Worm (Caenorhabditis elegans) whole organism, late embryonic: ENCODE results near the gene imp-3.

ENCODE experiments used
- K09A11.1 ChIP-seq: sonication (generic microtip); optimal IDR thresholded peaks from 2 replicates; lab custom pipeline; 2017; ENCODE audit warnings: antibody characterized with exemption, mild to moderate bottlenecking, missing genetic modification characterization, missing compliant biosample characterization; ENCODE audit not compliant: insufficient read depth
- T23F11.4 ChIP-seq: fragments of 200-800 bp; sonication (Bioruptor generic); optimal IDR thresholded peaks from 2 replicates; lab custom pipeline; 2018; ENCODE audit warnings: mild to moderate bottlenecking, missing genetic modification characterization, missing compliant biosample characterization
- Y22D7AL.16 ChIP-seq: sonication (generic microtip); optimal IDR thresholded peaks from 2 replicates; lab custom pipeline; 2016; ENCODE audit warnings: missing genetic modification characterization, missing compliant biosample characterization
- ama-1 ChIP-seq: fragments of 150-350 bp; optimal IDR thresholded peaks from 2 replicates; lab custom pipeline; 2014
- ceh-19 ChIP-seq: fragments of 200-800 bp; sonication (Bioruptor generic); optimal IDR thresholded peaks from 2 replicates; lab custom pipeline; 2018; ENCODE audit warnings: mild to moderate bottlenecking, missing genetic modification characterization, missing compliant biosample characterization
- ceh-2 ChIP-seq: sonication (generic microtip); optimal IDR thresholded peaks from 2 replicates; lab custom pipeline; 2016; ENCODE audit warnings: missing genotype, missing genetic modification characterization, missing compliant biosample characterization
- ceh-22 ChIP-seq: sonication (generic microtip); optimal IDR thresholded peaks from 2 replicates; lab custom pipeline; 2017; ENCODE audit warnings: missing biosample characterization, missing genetic modification characterization
- ceh-24 ChIP-seq: sonication (generic microtip); optimal IDR thresholded peaks from 2 replicates; lab custom pipeline; 2016; ENCODE audit warnings: mild to moderate bottlenecking, missing genetic modification characterization, missing compliant biosample characterization
- ceh-30 ChIP-seq: fragments of 150-350 bp; optimal IDR thresholded peaks from 2 replicates; lab custom pipeline; 2014; ENCODE audit warnings: missing biosample characterization, missing genetic modification characterization
- ceh-34 ChIP-seq: sonication (generic microtip); optimal IDR thresholded peaks from 2 replicates; lab custom pipeline; 2016; ENCODE audit warnings: mild to moderate bottlenecking, missing genetic modification characterization, missing compliant biosample characterization
- ceh-48 ChIP-seq: sonication (generic microtip); optimal IDR thresholded peaks from 2 replicates; lab custom pipeline; 2016; ENCODE audit warnings: missing genetic modification characterization, inconsistent platforms, missing compliant biosample characterization
- ceh-6 ChIP-seq: fragments of 200-800 bp; sonication (Bioruptor generic); optimal IDR thresholded peaks from 2 replicates; lab custom pipeline; 2018; ENCODE audit warnings: mild to moderate bottlenecking, missing genetic modification characterization, missing compliant biosample characterization
- ceh-9 ChIP-seq: sonication (generic microtip); optimal IDR thresholded peaks from 2 replicates; lab custom pipeline; 2016; ENCODE audit warnings: mild to moderate bottlenecking, missing genetic modification characterization, inconsistent platforms, missing compliant biosample characterization
- dmd-4 ChIP-seq: sonication (generic microtip); optimal IDR thresholded peaks from 2 replicates; lab custom pipeline; 2016; ENCODE audit warnings: borderline replicate concordance, missing genetic modification characterization, missing compliant biosample characterization
- dve-1 ChIP-seq: sonication (generic microtip); optimal IDR thresholded peaks from 2 replicates; lab custom pipeline; 2017; ENCODE audit warnings: antibody characterized with exemption, mild to moderate bottlenecking, missing genetic modification characterization, missing compliant biosample characterization
- elt-4 ChIP-seq: sonication (generic microtip); optimal IDR thresholded peaks from 2 replicates; lab custom pipeline; 2016; ENCODE audit warnings: missing genetic modification characterization, missing compliant biosample characterization
- ets-4 ChIP-seq: sonication (generic microtip); optimal IDR thresholded peaks from 2 replicates; lab custom pipeline; 2016; ENCODE audit warnings: missing genetic modification characterization, missing compliant biosample characterization
- fax-1 ChIP-seq: sonication (generic microtip); optimal IDR thresholded peaks from 2 replicates; lab custom pipeline; 2016; ENCODE audit warnings: missing genotype, missing genetic modification characterization, missing compliant biosample characterization
- fkh-10 ChIP-seq: fragments of 150-350 bp; optimal IDR thresholded peaks from 2 replicates; lab custom pipeline; 2014; ENCODE audit warnings: missing biosample characterization, missing genetic modification reagents, missing genetic modification characterization
- hlh-30 ChIP-seq: sonication (generic microtip); optimal IDR thresholded peaks from 2 replicates; lab custom pipeline; 2017; ENCODE audit warnings: antibody characterized with exemption, missing genetic modification characterization, missing compliant biosample characterization; ENCODE audit not compliant: insufficient read depth
- hlh-6 ChIP-seq: sonication (generic microtip); optimal IDR thresholded peaks from 2 replicates; lab custom pipeline; 2016; ENCODE audit warnings: missing genotype, missing genetic modification characterization, missing compliant biosample characterization
- lin-11 ChIP-seq: fragments of 200-800 bp; sonication (Bioruptor generic); optimal IDR thresholded peaks from 2 replicates; lab custom pipeline; 2018; ENCODE audit warnings: mild to moderate bottlenecking, missing genetic modification characterization, missing compliant biosample characterization
- nfya-1 ChIP-seq: sonication (generic microtip); optimal IDR thresholded peaks from 2 replicates; lab custom pipeline; 2017; ENCODE audit warnings: missing genetic modification characterization, mild to moderate bottlenecking, missing compliant biosample characterization, antibody characterized with exemption, moderate library complexity
- nhr-11 ChIP-seq: fragments of 150-350 bp; optimal IDR thresholded peaks from 2 replicates; lab custom pipeline; 2014; ENCODE audit warnings: missing biosample characterization, missing genetic modification characterization
- ref-2 ChIP-seq: sonication (generic microtip); optimal IDR thresholded peaks from 2 replicates; lab custom pipeline; 2016; ENCODE audit warnings: missing genetic modification characterization, missing compliant biosample characterization
- rnt-1 ChIP-seq: sonication (generic microtip); optimal IDR thresholded peaks from 2 replicates; lab custom pipeline; 2016; ENCODE audit warnings: missing genetic modification characterization, missing compliant biosample characterization
- sox-4 ChIP-seq: sonication (generic microtip); optimal IDR thresholded peaks from 2 replicates; lab custom pipeline; 2017; ENCODE audit warnings: mild to moderate bottlenecking, missing genetic modification characterization, inconsistent platforms, missing compliant biosample characterization
- tbx-7 ChIP-seq: sonication (generic microtip); optimal IDR thresholded peaks from 2 replicates; lab custom pipeline; 2016; ENCODE audit warnings: missing genotype, missing genetic modification characterization, missing compliant biosample characterization
- unc-42 ChIP-seq: sonication (generic microtip); optimal IDR thresholded peaks from 2 replicates; lab custom pipeline; 2016; ENCODE audit warnings: missing genotype, missing genetic modification characterization, missing compliant biosample characterization
- unc-55 ChIP-seq: sonication (generic microtip); optimal IDR thresholded peaks from 2 replicates; lab custom pipeline; 2017; ENCODE audit warnings: missing biosample characterization, missing genetic modification reagents, missing genetic modification characterization
- unc-86 ChIP-seq: sonication (generic microtip); optimal IDR thresholded peaks from 2 replicates; lab custom pipeline; 2016; ENCODE audit warnings: missing genetic modification characterization, missing compliant biosample characterization
- zip-5 ChIP-seq: sonication (generic microtip); optimal IDR thresholded peaks from 2 replicates; lab custom pipeline; 2016; ENCODE audit warnings: missing genetic modification characterization, missing compliant biosample characterization

Gene imp-3

DNA sequence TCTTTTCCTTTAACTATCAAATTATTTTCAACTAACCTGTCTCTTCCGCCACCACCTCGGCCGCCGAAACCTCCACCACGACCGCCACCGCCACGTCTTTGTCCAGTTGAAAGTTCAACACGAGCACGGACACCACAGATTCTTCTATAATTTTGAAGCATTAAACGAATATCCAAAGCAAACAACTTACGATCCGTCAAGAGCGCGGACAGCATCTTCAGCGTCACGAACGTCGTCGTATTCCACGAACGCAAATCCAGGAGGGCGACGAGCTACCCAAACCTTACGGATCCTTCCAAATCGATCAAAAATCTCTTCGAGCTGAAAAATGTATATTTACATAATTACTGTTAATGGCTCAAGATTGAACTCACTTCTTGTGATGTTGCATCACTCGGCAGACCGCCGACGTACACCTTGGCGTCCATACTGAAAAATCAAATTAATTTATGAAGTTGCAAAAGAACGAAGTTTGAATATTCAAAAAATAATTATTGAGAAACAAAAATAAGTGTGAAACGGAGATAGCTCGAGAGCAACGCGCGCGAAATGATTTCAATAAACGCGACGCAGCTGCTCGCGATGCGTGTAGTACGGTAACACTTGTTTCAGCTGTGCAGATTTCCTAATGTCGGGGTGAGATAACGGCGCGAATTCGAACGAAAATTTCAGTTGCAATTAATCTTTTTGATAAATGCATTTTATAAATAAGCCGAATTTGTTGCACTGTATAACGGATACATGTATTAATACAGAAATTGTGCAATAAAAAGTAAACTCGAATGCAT, 1.6 kb upstream of the imp-3 start, which contains the start of gene rsp-6 (continued):
- TF ChIP-seq ceh-34 (tag; lab: Kevin White, UChicago) (peak; percentile 47), lin-11 (no peak), ref-2 (peak; percentile 53), rnt-1 (tag; lab: Kevin White, UChicago) (no peak), nfya-1 (tag; lab: Kevin White, UChicago) (peak; percentile 95)

DNA sequence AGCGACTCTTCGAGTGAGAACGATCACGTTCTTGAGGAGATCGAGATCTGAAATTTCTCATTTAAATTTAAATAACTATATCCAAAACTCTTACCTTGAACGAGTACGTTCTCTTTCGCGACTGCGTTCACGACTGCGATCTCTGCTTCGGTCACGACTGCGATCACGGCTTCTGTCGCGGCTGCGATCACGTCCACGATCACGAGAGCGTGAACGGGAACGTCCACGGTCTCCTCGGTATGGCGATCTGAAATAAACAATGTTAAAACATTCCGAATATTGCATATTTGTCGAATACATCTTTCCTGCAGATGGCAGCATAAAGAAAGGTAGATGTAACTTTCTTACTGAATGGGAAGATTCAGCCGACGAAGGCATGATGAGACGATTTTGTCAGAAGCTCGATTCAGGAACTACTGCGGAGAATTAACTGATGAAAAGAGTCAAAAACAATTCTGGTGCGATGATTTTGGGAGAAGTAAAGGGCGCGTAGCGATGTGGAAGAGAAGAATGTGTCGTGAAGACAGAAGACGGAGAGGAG, 808 bp upstream of the imp-3 start:
- TF ChIP-seq hlh-6 (peak; percentile 10), tbx-7 (no peak), Y22D7AL.16 (no peak), ama-1 (lab: Kevin White, UChicago) (no peak)

DNA sequence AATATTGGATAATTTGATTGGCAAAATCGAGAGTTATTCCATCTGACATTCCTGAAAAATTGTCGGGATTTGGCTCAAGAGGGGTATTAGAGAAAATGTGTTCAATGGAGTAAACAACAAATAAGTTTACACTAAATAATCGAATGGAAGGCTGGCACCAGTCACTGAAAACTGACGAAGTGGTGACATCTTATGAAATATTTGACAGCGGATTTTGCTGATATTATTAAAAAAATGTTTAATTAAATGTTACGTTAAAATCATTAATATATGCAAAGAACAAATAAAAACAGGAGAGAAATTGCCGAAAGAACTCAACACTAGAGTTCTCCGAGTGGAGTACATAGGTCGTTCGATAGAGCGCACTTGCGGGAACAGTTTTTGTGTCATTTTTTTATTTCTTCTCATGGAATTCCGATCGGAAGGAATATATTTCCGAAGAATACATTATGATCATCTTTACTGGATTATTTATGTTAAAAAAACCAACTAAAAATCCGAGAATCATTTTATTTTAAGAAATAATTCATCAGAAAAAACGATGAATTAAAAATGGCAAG, 3.8 kb downstream of the imp-3 start, which contains the start of gene tag-322:
TSS of gene tag-322 (minus strand) at position 51 of the 560 bp plus-strand sequence.
- TF ChIP-seq unc-55 (GFP tag; lab: Kevin White, UChicago) (peak; percentile 1), nfya-1 (tag; lab: Kevin White, UChicago) (peak; percentile 31), elt-4 (tag; lab: Kevin White, UChicago) (no peak)
- TF ChIP-seq, all 69 proteins: peak for 2

DNA sequence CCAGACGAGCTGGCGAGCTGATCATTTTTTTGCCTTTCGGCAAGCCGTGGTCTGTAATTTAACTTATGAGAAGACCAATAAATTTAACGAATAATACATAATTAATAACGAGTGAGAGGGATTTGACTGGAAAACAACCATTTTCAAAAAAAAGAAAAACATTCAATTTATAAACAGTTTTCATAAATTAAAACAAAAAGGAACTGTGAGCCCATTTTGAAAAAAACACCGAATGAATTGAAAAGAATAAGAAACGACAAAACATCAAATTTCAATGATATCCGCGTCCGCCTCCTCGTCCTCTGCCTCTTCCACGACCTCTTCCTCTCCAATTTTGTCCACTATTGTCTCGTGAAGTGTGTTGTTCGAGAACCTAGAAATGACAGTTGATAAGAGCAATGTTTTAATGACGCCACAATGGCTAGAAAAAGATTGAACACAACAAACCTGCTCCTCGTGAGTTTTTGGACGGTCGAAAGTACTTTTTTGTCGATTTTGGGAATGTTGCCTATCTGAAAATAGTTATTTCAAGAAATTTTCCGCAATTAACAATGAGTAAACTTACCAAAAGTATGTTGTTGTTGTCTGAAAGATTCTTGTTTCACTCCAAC, 5.5 kb downstream of the imp-3 start, which contains the start of gene tag-321:
TSS of gene tag-321 (minus strand) at position 51 of the 611 bp plus-strand sequence.
- TF ChIP-seq unc-55 (GFP tag; lab: Kevin White, UChicago), result no peak
- no peak for TF ChIP-seq ref-2
- TF ChIP-seq nfya-1 (tag; lab: Kevin White, UChicago), result no peak
- TF ChIP-seq fkh-10, result no peak
- no peak for TF ChIP-seq T23F11.4 (GFP tag; lab: Kevin White, UChicago)
- no peak for TF ChIP-seq K09A11.1 (tag; lab: Kevin White, UChicago)
- TF ChIP-seq ceh-48, result no peak
- TF ChIP-seq dmd-4 (tag; lab: Kevin White, UChicago), result no peak
- TF ChIP-seq ceh-24 (tag; lab: Kevin White, UChicago), result no peak
- TF ChIP-seq ceh-6 (GFP tag; lab: Kevin White, UChicago), result no peak
- no peak for TF ChIP-seq hlh-30
- TF ChIP-seq ceh-2 (tag; lab: Kevin White, UChicago), result no peak
- TF ChIP-seq ceh-19, result no peak

DNA sequence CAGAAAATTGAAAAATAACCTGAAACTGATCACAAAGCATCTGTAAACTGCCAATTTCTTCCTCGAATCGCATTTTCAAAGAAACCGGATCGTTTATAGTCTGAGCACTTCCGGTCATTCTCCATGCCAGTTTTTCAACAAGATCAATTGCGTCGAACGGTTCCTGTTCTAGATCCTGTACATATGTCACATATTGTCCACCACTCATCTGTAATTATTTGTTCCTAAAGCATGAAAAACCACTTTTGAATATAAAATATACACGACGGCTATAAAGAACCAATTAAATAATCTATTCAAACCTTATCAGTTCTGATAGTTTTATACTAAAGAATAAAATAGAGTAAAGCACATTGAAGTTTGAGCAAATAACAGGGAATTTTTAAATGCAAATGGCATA, 7.1 kb downstream of the imp-3 start, which contains the start of gene sec-10:
TSS of gene sec-10 (minus strand) at position 208 of the 400 bp plus-strand sequence.
- no peak for TF ChIP-seq ceh-9
- no peak for TF ChIP-seq ceh-30 (tag; lab: Kevin White, UChicago)
- TF ChIP-seq fkh-10, result no peak
- TF ChIP-seq unc-86 (tag; lab: Kevin White, UChicago), result no peak
- no peak for TF ChIP-seq ceh-2 (tag; lab: Kevin White, UChicago)
- no peak for TF ChIP-seq zip-5 (tag; lab: Kevin White, UChicago)
- TF ChIP-seq sox-4 (tag; lab: Kevin White, UChicago), result no peak
- no peak for TF ChIP-seq unc-55 (GFP tag; lab: Kevin White, UChicago)
- TF ChIP-seq unc-42 (tag; lab: Kevin White, UChicago), result no peak
- TF ChIP-seq ceh-22 (tag; lab: Kevin White, UChicago), result no peak
- TF ChIP-seq fax-1 (tag; lab: Kevin White, UChicago), result no peak
- TF ChIP-seq nhr-11 (tag; lab: Kevin White, UChicago), result no peak
- TF ChIP-seq tbx-7, result no peak
- TF ChIP-seq ets-4 (tag; lab: Kevin White, UChicago), result no peak
- TF ChIP-seq dve-1 (tag; lab: Kevin White, UChicago), result no peak
